Worm (Caenorhabditis elegans): ENCODE results near the gene F01E11.3.

- no peak for TF ChIP-seq ceh-48 (tag; optimal IDR thresholded peaks at IDR 0.05)
- no peak for TF ChIP-seq fkh-10 (GFP tag; optimal IDR thresholded peaks at IDR 0.05)
- TF ChIP-seq elt-2 (tag; optimal IDR thresholded peaks at IDR 0.05), result peak; percentile 76
- TF ChIP-seq hlh-6 (tag; optimal IDR thresholded peaks at IDR 0.05), result no peak
- no peak for TF ChIP-seq nhr-11 (tag; optimal IDR thresholded peaks at IDR 0.05)
Measured at ce11 chrX:6932134-6932533, 35.0 kb upstream of the F01E11.3 start, which contains the start of gene F14B8.6.
